Fruit fly (Drosophila melanogaster): ENCODE data around the gene CG2150.

Gene CG2150

DNA sequence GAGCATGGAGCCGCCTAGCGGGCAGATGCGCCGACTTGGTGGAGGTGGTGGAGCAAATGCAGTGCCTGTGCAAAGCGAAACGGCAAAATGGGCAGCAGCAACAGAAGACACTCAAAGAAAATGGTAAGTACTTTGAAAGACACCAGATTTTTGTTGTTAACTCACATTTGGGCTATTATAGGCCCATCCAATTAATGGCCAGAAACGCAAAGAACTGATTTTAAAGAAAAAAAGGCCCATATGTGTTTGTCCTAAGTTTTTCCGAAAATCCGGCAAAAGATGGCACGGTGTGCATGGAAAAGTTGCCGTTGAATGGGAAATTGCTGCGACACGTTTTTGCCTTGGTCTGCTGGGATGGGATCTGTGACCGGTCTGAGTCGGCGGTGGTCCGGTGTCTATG is 3.6 kb upstream of the CG2150 start:
- TF ChIP-seq Eip93F (GFP tag; optimal IDR thresholded peaks at IDR 0.05) (no peak), CG10669 (GFP tag; optimal IDR thresholded peaks at IDR 0.05) (peak; percentile 24), Eip75B (GFP tag; optimal IDR thresholded peaks at IDR 0.05) (peak; percentile 35), Hr4 (GFP tag; optimal IDR thresholded peaks at IDR 0.05) (peak; percentile 78), dsx (GFP tag; optimal IDR thresholded peaks at IDR 0.05; ENCODE audit: poor library complexity, severe bottlenecking) (no peak), cyc (GFP tag; optimal IDR thresholded peaks at IDR 0.05) (no peak), esn (GFP tag; optimal IDR thresholded peaks at IDR 0.05) (no peak), CG3919 (GFP tag; optimal IDR thresholded peaks at IDR 0.05) (peak; percentile 81), CG8319 (GFP tag; optimal IDR thresholded peaks at IDR 0.05) (no peak), CG6276 (GFP tag; optimal IDR thresholded peaks at IDR 0.05) (peak; percentile 83), OdsH (GFP tag; optimal IDR thresholded peaks at IDR 0.05) (peak; percentile 53), achi (GFP tag; optimal IDR thresholded peaks at IDR 0.05) (peak; percentile 81), CG6854 (GFP tag; optimal IDR thresholded peaks at IDR 0.05) (no peak), Eip78C (GFP tag) (peak; percentile 91), fd59A (GFP tag; optimal IDR thresholded peaks at IDR 0.05) (no peak), CG11762 (GFP tag; optimal IDR thresholded peaks at IDR 0.05; ENCODE audit: insufficient read depth) (peak; percentile 62), CG15336 (GFP tag; IDR thresholded peaks at IDR 0.05) (peak; percentile 88), Sox14 (GFP tag; optimal IDR thresholded peaks at IDR 0.05) (peak; percentile 63), fd85E (GFP tag; optimal IDR thresholded peaks at IDR 0.05) (no peak), Lpt (GFP tag; optimal IDR thresholded peaks at IDR 0.05) (peak; percentile 84), fkh (GFP tag; optimal IDR thresholded peaks at IDR 0.05) (no peak), pdm3 (GFP tag; optimal IDR thresholded peaks at IDR 0.05) (peak; percentile 57), spab (GFP tag; optimal IDR thresholded peaks at IDR 0.05) (peak; percentile 12), salr (GFP tag; optimal IDR thresholded peaks at IDR 0.05) (peak in 1 of 2 experiments; percentile 35), eg (GFP tag; IDR thresholded peaks at IDR 0.05) (peak; percentile 88), Smox (GFP tag; optimal IDR thresholded peaks at IDR 0.05) (no peak), CG6808 (GFP tag; optimal IDR thresholded peaks at IDR 0.05) (peak; percentile 19), CG10631 (GFP tag; optimal IDR thresholded peaks at IDR 0.05) (peak; percentile 68), topi (GFP tag; optimal IDR thresholded peaks at IDR 0.05) (peak; percentile 16), net (GFP tag; optimal IDR thresholded peaks at IDR 0.05) (peak; percentile 52), CG31627 (GFP tag; optimal IDR thresholded peaks at IDR 0.05) (no peak), Met (GFP tag; optimal IDR thresholded peaks at IDR 0.05) (no peak), CG3032 (tag; optimal IDR thresholded peaks at IDR 0.05) (peak; percentile 12), CG7368 (GFP tag; optimal IDR thresholded peaks at IDR 0.05) (peak; percentile 47), CG11294 (GFP tag; IDR thresholded peaks at IDR 0.05) (peak; percentile 28; the same call in 1 of the 2 replicates), ss (GFP tag; optimal IDR thresholded peaks at IDR 0.05) (peak in 1 of 2 experiments; percentile 6), Hr39 (GFP tag; optimal IDR thresholded peaks at IDR 0.05) (no peak), CG16779 (tag; optimal IDR thresholded peaks at IDR 0.05) (peak; percentile 50), CG34406 (GFP tag; optimal IDR thresholded peaks at IDR 0.05) (no peak), Ets96B (tag; optimal IDR thresholded peaks at IDR 0.05) (peak; percentile 56), svp (GFP tag) (peak; percentile 38), CG32006 (GFP tag; optimal IDR thresholded peaks at IDR 0.05) (peak; percentile 87), vri (GFP tag; optimal IDR thresholded peaks at IDR 0.05) (no peak), CG1621 (tag; optimal IDR thresholded peaks at IDR 0.05) (no peak), Sox15 (GFP tag; optimal IDR thresholded peaks at IDR 0.05) (no peak), dac (GFP tag; optimal IDR thresholded peaks at IDR 0.05) (peak; percentile 77), CG8119 (GFP tag; IDR thresholded peaks at IDR 0.05) (peak; percentile 86), Gug (GFP tag; IDR thresholded peaks at IDR 0.05) (peak; percentile 65), acj6 (GFP tag; optimal IDR thresholded peaks at IDR 0.05) (peak; percentile 32), CG6163 (GFP tag; IDR thresholded peaks at IDR 0.05) (peak; percentile 83)

Measured in whole organism, prepupa.